Worm (Caenorhabditis elegans) whole organism, L3 larva: ENCODE data around the gene Y60A3A.25.

ENCODE experiments used
- R02D3.7 ChIP-seq: fragments of 150-350 bp; optimal IDR thresholded peaks from 2 replicates; lab custom pipeline; 2014; ENCODE audit warnings: missing biosample characterization, missing genetic modification characterization
- ZK546.5 ChIP-seq: sonication (generic microtip); optimal IDR thresholded peaks from 2 replicates; lab custom pipeline; 2017; ENCODE audit warnings: missing biosample characterization, missing genetic modification characterization
- ama-1 ChIP-seq: fragments of 150-350 bp; optimal IDR thresholded peaks from 2 replicates; lab custom pipeline; 2018
- ceh-16 ChIP-seq: sonication (generic microtip); optimal IDR thresholded peaks from 2 replicates; lab custom pipeline; 2017; ENCODE audit warnings: missing biosample characterization, missing genetic modification characterization
- ceh-28 ChIP-seq: fragments of 150-350 bp; optimal IDR thresholded peaks from 2 replicates; lab custom pipeline; 2014; ENCODE audit warnings: missing biosample characterization, missing genetic modification reagents, missing genetic modification characterization
- ceh-9 ChIP-seq: sonication (generic microtip); optimal IDR thresholded peaks from 2 replicates; lab custom pipeline; 2018; ENCODE audit warnings: missing biosample characterization, missing genetic modification characterization
- egl-27 ChIP-seq: sonication (generic microtip); optimal IDR thresholded peaks from 4 replicates; lab custom pipeline; 2017; ENCODE audit warnings: missing biosample characterization, missing genetic modification reagents, missing genetic modification characterization
- egl-5 ChIP-seq: fragments of 150-350 bp; optimal IDR thresholded peaks from 2 replicates; lab custom pipeline; 2017; ENCODE audit warnings: missing biosample characterization, missing genetic modification reagents, missing genetic modification characterization, inconsistent platforms
- elt-1 ChIP-seq: fragments of 150-350 bp; optimal IDR thresholded peaks from 2 replicates; lab custom pipeline; 2014; ENCODE audit warnings: missing biosample characterization, missing genetic modification characterization
- elt-2 ChIP-seq: sonication (generic microtip); optimal IDR thresholded peaks from 2 replicates; lab custom pipeline; 2016; ENCODE audit warnings: missing genetic modification reagents, mild to moderate bottlenecking, missing genetic modification characterization, missing compliant biosample characterization
- elt-3 ChIP-seq, 3 experiments: fragments of 150-350 bp in 1 of 3; sonication (generic microtip) in 2 of 3; optimal IDR thresholded peaks; 2 replicates in 2 of 3; 4 replicates in 1 of 3; lab custom pipeline; 2014 to 2017; ENCODE audit warnings: missing biosample characterization in 3 of 3, missing genetic modification characterization in 3 of 3
- fkh-10 ChIP-seq: sonication (generic microtip); optimal IDR thresholded peaks from 2 replicates; lab custom pipeline; 2017; ENCODE audit warnings: missing biosample characterization, missing genetic modification reagents, missing genetic modification characterization
- hmg-11 ChIP-seq: sonication (generic microtip); optimal IDR thresholded peaks from 2 replicates; lab custom pipeline; 2016; ENCODE audit warnings: missing genetic modification characterization, missing compliant biosample characterization
- lin-15B ChIP-seq: fragments of 150-350 bp; optimal IDR thresholded peaks from 2 replicates; lab custom pipeline; 2014; ENCODE audit warnings: missing biosample characterization, missing genetic modification characterization
- lin-39 ChIP-seq: fragments of 150-350 bp; optimal IDR thresholded peaks from 2 replicates; lab custom pipeline; 2018; ENCODE audit warnings: missing biosample characterization, missing genetic modification reagents, missing genetic modification characterization
- mml-1 ChIP-seq: fragments of 150-350 bp; sonication (generic microtip); optimal IDR thresholded peaks from 3 replicates; lab custom pipeline; 2014; ENCODE audit warnings: missing biosample characterization, missing genetic modification characterization
- nfya-1 ChIP-seq: sonication (generic microtip); optimal IDR thresholded peaks from 2 replicates; lab custom pipeline; 2017; ENCODE audit warnings: missing genetic modification characterization, mild to moderate bottlenecking, missing compliant biosample characterization, antibody characterized with exemption, moderate library complexity; ENCODE audit not compliant: insufficient read depth
- nhr-11 ChIP-seq: fragments of 150-350 bp; optimal IDR thresholded peaks from 2 replicates; lab custom pipeline; 2014; ENCODE audit warnings: missing biosample characterization, missing genetic modification characterization
- nhr-12 ChIP-seq: fragments of 150-350 bp; optimal IDR thresholded peaks from 2 replicates; lab custom pipeline; 2014; ENCODE audit warnings: missing biosample characterization, missing genetic modification characterization
- nhr-23 ChIP-seq: fragments of 150-350 bp; optimal IDR thresholded peaks from 2 replicates; lab custom pipeline; 2014; ENCODE audit warnings: missing biosample characterization, missing genetic modification reagents, missing genetic modification characterization
- nhr-237 ChIP-seq: fragments of 150-350 bp; optimal IDR thresholded peaks from 2 replicates; lab custom pipeline; 2014; ENCODE audit warnings: missing biosample characterization, missing genetic modification characterization
- nhr-25 ChIP-seq: sonication (generic microtip); optimal IDR thresholded peaks from 2 replicates; lab custom pipeline; 2017; ENCODE audit warnings: missing biosample characterization, missing genetic modification characterization
- nhr-28 ChIP-seq: fragments of 150-350 bp; optimal IDR thresholded peaks from 2 replicates; lab custom pipeline; 2014; ENCODE audit warnings: missing biosample characterization, missing genetic modification characterization
- nhr-43 ChIP-seq: sonication (generic microtip); optimal IDR thresholded peaks from 2 replicates; lab custom pipeline; 2016; ENCODE audit warnings: mild to moderate bottlenecking, missing genetic modification characterization, missing compliant biosample characterization; ENCODE audit not compliant: poor library complexity, severe bottlenecking
- nhr-76 ChIP-seq: fragments of 150-350 bp; sonication (generic microtip); optimal IDR thresholded peaks from 5 replicates; lab custom pipeline; 2014; ENCODE audit warnings: missing biosample characterization, missing genetic modification characterization
- pqm-1 ChIP-seq: fragments of 150-350 bp; optimal IDR thresholded peaks from 2 replicates; lab custom pipeline; 2017; ENCODE audit warnings: missing biosample characterization, missing genetic modification characterization, inconsistent platforms
- sea-2 ChIP-seq: fragments of 150-350 bp; sonication (generic microtip); optimal IDR thresholded peaks from 4 replicates; lab custom pipeline; 2014; ENCODE audit warnings: missing biosample characterization, missing genetic modification reagents, missing genetic modification characterization
- skn-1 ChIP-seq: fragments of 150-350 bp; optimal IDR thresholded peaks from 2 replicates; lab custom pipeline; 2014; ENCODE audit warnings: missing biosample characterization, missing genetic modification characterization
- snpc-4 ChIP-seq: fragments of 150-350 bp; optimal IDR thresholded peaks from 2 replicates; lab custom pipeline; 2014; ENCODE audit warnings: missing biosample characterization, missing genetic modification characterization
- tbx-2 ChIP-seq: sonication (generic microtip); optimal IDR thresholded peaks from 2 replicates; lab custom pipeline; 2016; ENCODE audit warnings: mild to moderate bottlenecking, missing genetic modification characterization, missing compliant biosample characterization
- unc-39 ChIP-seq: sonication (generic microtip); optimal IDR thresholded peaks from 4 replicates; lab custom pipeline; 2017; ENCODE audit warnings: missing biosample characterization, missing genetic modification characterization
- unc-62 ChIP-seq: fragments of 150-350 bp; sonication (generic microtip); optimal IDR thresholded peaks from 4 replicates; lab custom pipeline; 2014; ENCODE audit warnings: missing biosample characterization, missing genetic modification reagents, missing genetic modification characterization
- zag-1 ChIP-seq: fragments of 150-350 bp; optimal IDR thresholded peaks from 2 replicates; lab custom pipeline; 2014; ENCODE audit warnings: missing biosample characterization, missing genetic modification characterization
- ztf-11 ChIP-seq: fragments of 150-350 bp; optimal IDR thresholded peaks from 2 replicates; lab custom pipeline; 2014; ENCODE audit warnings: missing biosample characterization, missing genetic modification characterization

The Y60A3A.25 gene

ce11 chrV:19994093-19994492 is at the start of gene Y60A3A.25:
Gene Y60A3A.25 (minus strand): TSS chrV:19994193.
- TF ChIP-seq egl-27 = no peak
- TF ChIP-seq nfya-1 (tag; lab: Kevin White, UChicago) = no peak
- TF ChIP-seq pqm-1 (tag; lab: Kevin White, UChicago) = no peak
- no peak for TF ChIP-seq tbx-2
- no peak for TF ChIP-seq hmg-11 (tag; lab: Kevin White, UChicago)
- no peak for TF ChIP-seq egl-5 (tag; lab: Kevin White, UChicago)
- TF ChIP-seq ztf-11 (tag; lab: Kevin White, UChicago) = no peak
- no peak for TF ChIP-seq nhr-25 (tag; lab: Kevin White, UChicago)
- TF ChIP-seq lin-15B (tag; lab: Kevin White, UChicago) = no peak
- no peak for TF ChIP-seq ceh-16 (tag; lab: Kevin White, UChicago)
- no peak for TF ChIP-seq nhr-28 (tag; lab: Kevin White, UChicago)
- no peak for TF ChIP-seq elt-2 (tag; lab: Kevin White, UChicago)
- TF ChIP-seq mml-1 (tag; lab: Kevin White, UChicago) = no peak
- no peak for TF ChIP-seq unc-39 (tag; lab: Kevin White, UChicago)

ce11 chrV:20037287-20037686 is 43.3 kb upstream of the Y60A3A.25 start, which contains the start of gene Y113G7A.16:
Gene Y113G7A.16 (plus strand): TSS chrV:20037587.
- TF ChIP-seq skn-1 (tag; lab: Kevin White, UChicago) = no peak

- TF ChIP-seq pqm-1 (tag; lab: Kevin White, UChicago) = no peak
- TF ChIP-seq fkh-10 (GFP tag; lab: Kevin White, UChicago) = no peak
- TF ChIP-seq snpc-4 = no peak
- no peak for TF ChIP-seq nhr-11
- no peak for TF ChIP-seq lin-39 (tag; lab: Kevin White, UChicago)
- TF ChIP-seq nhr-76 (tag; lab: Kevin White, UChicago) = no peak
- TF ChIP-seq nhr-43 (tag; lab: Kevin White, UChicago) = no peak
- no peak for TF ChIP-seq skn-1 (tag; lab: Kevin White, UChicago)
- no peak for TF ChIP-seq ama-1 (lab: Kevin White, UChicago)
- TF ChIP-seq nhr-25 (tag; lab: Kevin White, UChicago) = no peak
- no peak for TF ChIP-seq sea-2 (GFP tag; lab: Kevin White, UChicago)
- no peak for TF ChIP-seq ceh-28
- no peak for TF ChIP-seq nhr-28 (tag; lab: Kevin White, UChicago)
- TF ChIP-seq R02D3.7 (tag; lab: Kevin White, UChicago) = no peak
- TF ChIP-seq lin-15B (tag; lab: Kevin White, UChicago) = no peak
- no peak for TF ChIP-seq elt-3 (tag; optimal IDR thresholded peaks at IDR 0.05; lab: Kevin White, UChicago)
- TF ChIP-seq unc-62 = no peak
- no peak for TF ChIP-seq ceh-9 (tag; lab: Kevin White, UChicago)
- TF ChIP-seq ZK546.5 = no peak
- TF ChIP-seq, all 47 proteins: peak for 0
Measured at ce11 chrV:20034912-20035311, 40.9 kb upstream of the Y60A3A.25 start.

ce11 chrV:20022996-20023456 is 29.0 kb upstream of the Y60A3A.25 start, which contains the start of gene lgc-55:
Gene lgc-55 (plus strand): TSS chrV:20023046.
- TF ChIP-seq ztf-11 (tag; lab: Kevin White, UChicago) = no peak
- no peak for TF ChIP-seq lin-39 (tag; lab: Kevin White, UChicago)
- TF ChIP-seq elt-1 (tag; lab: Kevin White, UChicago) = no peak
- TF ChIP-seq nhr-12 = no peak
- TF ChIP-seq elt-3 (tag; optimal IDR thresholded peaks at IDR 0.05; lab: Kevin White, UChicago) = no peak
- no peak for TF ChIP-seq nhr-25 (tag; lab: Kevin White, UChicago)
- TF ChIP-seq fkh-10 (GFP tag; lab: Kevin White, UChicago) = no peak
- TF ChIP-seq ceh-28 = no peak
- TF ChIP-seq nhr-11 = no peak
- TF ChIP-seq R02D3.7 (tag; lab: Kevin White, UChicago) = no peak
- no peak for TF ChIP-seq ceh-9 (tag; lab: Kevin White, UChicago)
- TF ChIP-seq nhr-23 = no peak
- no peak for TF ChIP-seq zag-1 (tag; lab: Kevin White, UChicago)
- TF ChIP-seq egl-27 = no peak
- TF ChIP-seq unc-62 = no peak
- no peak for TF ChIP-seq nhr-237 (tag; lab: Kevin White, UChicago)
- no peak for TF ChIP-seq unc-39 (tag; lab: Kevin White, UChicago)
- TF ChIP-seq skn-1 (tag; lab: Kevin White, UChicago) = no peak
